Fruit fly (Drosophila melanogaster) whole organism, embryonic: ENCODE measurements around the gene Hs6st.
A peak's percentile ranks its signal among the peaks of the same experiment; 100 is the strongest.

Experiments
- Bgb ChIP-seq: fragments of 200-800 bp; sonication (Bioruptor generic); IDR thresholded peaks from 2 replicates; pipeline ENCODE4 v1.3.6; 2022; ENCODE audit warnings: missing biosample characterization, missing genetic modification characterization; ENCODE audit not compliant: partially characterized antibody
- BtbVII ChIP-seq: fragments of 200-800 bp; sonication (Bioruptor generic); optimal IDR thresholded peaks from 3 replicates; lab custom pipeline; 2017; ENCODE audit warnings: missing biosample characterization, mild to moderate bottlenecking, missing genetic modification characterization
- CG10462 ChIP-seq: fragments of 200-800 bp; sonication (Bioruptor generic); optimal IDR thresholded peaks from 2 replicates; lab custom pipeline; 2016; ENCODE audit warnings: missing biosample characterization, missing genetic modification characterization
- CG11456 ChIP-seq: fragments of 200-800 bp; sonication (Bioruptor generic); IDR thresholded peaks from 3 replicates; pipeline ENCODE4 v1.3.6; 2022; ENCODE audit warnings: missing biosample characterization, missing genetic modification characterization
- CG11696 ChIP-seq: fragments of 200-800 bp; sonication (Bioruptor generic); IDR thresholded peaks from 2 replicates; pipeline ENCODE4 v1.3.6; 2022; ENCODE audit warnings: missing biosample characterization, missing genetic modification characterization
- CG13123 ChIP-seq: fragments of 200-800 bp; sonication (Bioruptor generic); optimal IDR thresholded peaks from 2 replicates; lab custom pipeline; 2016; ENCODE audit warnings: missing biosample characterization, missing genetic modification characterization
- CG13424 ChIP-seq: fragments of 200-800 bp; sonication (Bioruptor generic); optimal IDR thresholded peaks from 2 replicates; lab custom pipeline; 2019; ENCODE audit warnings: missing biosample characterization, mild to moderate bottlenecking, missing genetic modification characterization, moderate library complexity
- CG17802 ChIP-seq: fragments of 200-800 bp; sonication (Bioruptor generic); optimal IDR thresholded peaks from 2 replicates; lab custom pipeline; 2018; ENCODE audit warnings: missing biosample characterization, mild to moderate bottlenecking, missing genetic modification characterization, moderate library complexity
- CG2116 ChIP-seq: fragments of 200-800 bp; sonication (Bioruptor generic); optimal IDR thresholded peaks from 3 replicates; lab custom pipeline; 2018; ENCODE audit warnings: missing biosample characterization, mild to moderate bottlenecking, missing genetic modification characterization
- CG2129 ChIP-seq: fragments of 200-800 bp; sonication (Bioruptor generic); IDR thresholded peaks from 2 replicates; pipeline ENCODE4 v1.3.6; 2022; ENCODE audit warnings: missing biosample characterization, missing genetic modification characterization; ENCODE audit not compliant: partially characterized antibody
- CG30403 ChIP-seq: fragments of 200-800 bp; sonication (Bioruptor generic); optimal IDR thresholded peaks from 3 replicates; lab custom pipeline; 2016; ENCODE audit warnings: missing biosample characterization, missing genetic modification characterization
- CG31365 ChIP-seq: fragments of 200-800 bp; sonication (Bioruptor generic); optimal IDR thresholded peaks from 2 replicates; lab custom pipeline; 2018; ENCODE audit warnings: missing biosample characterization, mild to moderate bottlenecking, missing genetic modification characterization
- CG34224 ChIP-seq: fragments of 200-800 bp; sonication (Bioruptor generic); IDR thresholded peaks from 3 replicates; pipeline ENCODE4 v1.3.6; 2022; ENCODE audit warnings: missing biosample characterization, missing genetic modification characterization; ENCODE audit not compliant: partially characterized antibody
- CG34422 ChIP-seq: fragments of 200-800 bp; sonication (Bioruptor generic); IDR thresholded peaks from 3 replicates; pipeline ENCODE4 v1.3.6; 2022; ENCODE audit warnings: missing biosample characterization, missing genetic modification characterization
- CG42726 ChIP-seq: fragments of 200-800 bp; sonication (Bioruptor generic); IDR thresholded peaks from 2 replicates; pipeline ENCODE4 v1.3.6; 2022; ENCODE audit warnings: missing biosample characterization, missing genetic modification characterization; ENCODE audit not compliant: partially characterized antibody
- CG4730 ChIP-seq: fragments of 200-800 bp; sonication (Bioruptor generic); IDR thresholded peaks from 2 replicates; pipeline ENCODE4 v1.3.6; 2022; ENCODE audit warnings: missing biosample characterization, missing genetic modification characterization
- CG6854 ChIP-seq: fragments of 200-800 bp; sonication (Bioruptor generic); optimal IDR thresholded peaks from 3 replicates; lab custom pipeline; 2017; ENCODE audit warnings: missing biosample characterization, mild to moderate bottlenecking, missing genetic modification characterization
- CG8290 ChIP-seq, 3 experiments: fragments of 200-800 bp; sonication (Bioruptor generic); optimal IDR thresholded peaks; 2 replicates each; lab custom pipeline; 2016 to 2019; ENCODE audit warnings: missing biosample characterization in 3 of 3, missing genetic modification characterization in 3 of 3, mild to moderate bottlenecking in 2 of 3, moderate library complexity in 1 of 3
- CG8359 ChIP-seq: fragments of 200-800 bp; sonication (Bioruptor generic); optimal IDR thresholded peaks from 2 replicates; lab custom pipeline; 2017; ENCODE audit warnings: missing biosample characterization, mild to moderate bottlenecking, missing genetic modification characterization, borderline replicate concordance
- CG8944 ChIP-seq: fragments of 200-800 bp; sonication (Bioruptor generic); optimal IDR thresholded peaks from 3 replicates; lab custom pipeline; 2016; ENCODE audit warnings: missing biosample characterization, missing genetic modification characterization
- CHES-1-like ChIP-seq: fragments of 200-800 bp; sonication (Bioruptor generic); optimal IDR thresholded peaks from 2 replicates; lab custom pipeline; 2016; ENCODE audit warnings: missing biosample characterization, missing genetic modification characterization
- Doc3 ChIP-seq: fragments of 200-800 bp; sonication (Bioruptor generic); IDR thresholded peaks from 3 replicates; pipeline ENCODE4 v1.3.6; 2022; ENCODE audit warnings: missing biosample characterization, missing genetic modification characterization; ENCODE audit not compliant: partially characterized antibody
- Eip74EF ChIP-seq, 2 experiments: fragments of 200-800 bp in 1 of 2; fragments of >200 bp in 1 of 2; sonication (Bioruptor generic) in 1 of 2; optimal IDR thresholded peaks; 2 replicates each; lab custom pipeline; 2017 to 2019; ENCODE audit warnings: missing biosample characterization in 2 of 2, missing genetic modification characterization in 2 of 2, mild to moderate bottlenecking in 1 of 2, moderate library complexity in 1 of 2
- HLH3B ChIP-seq: fragments of 200-800 bp; sonication (Bioruptor generic); IDR thresholded peaks from 2 replicates; pipeline ENCODE4 v1.3.6; 2022; ENCODE audit warnings: missing biosample characterization, missing genetic modification characterization
- Hand ChIP-seq: fragments of 200-800 bp; sonication (Bioruptor generic); optimal IDR thresholded peaks from 2 replicates; lab custom pipeline; 2017; ENCODE audit warnings: mild to moderate bottlenecking, missing biosample characterization, missing genetic modification reagents, missing genetic modification characterization
- Hr3 ChIP-seq: fragments of 200-800 bp; sonication (Bioruptor generic); optimal IDR thresholded peaks from 3 replicates; lab custom pipeline; 2016; ENCODE audit warnings: missing biosample characterization, missing genetic modification characterization
- Hr78 ChIP-seq, 2 experiments: fragments of 200-800 bp in 1 of 2; fragments of >200 bp in 1 of 2; sonication (Bioruptor generic) in 1 of 2; optimal IDR thresholded peaks; 2 replicates each; lab custom pipeline; 2017 to 2019; ENCODE audit warnings: missing biosample characterization in 2 of 2, missing genetic modification characterization in 2 of 2, mild to moderate bottlenecking in 1 of 2, moderate library complexity in 1 of 2
- Kr ChIP-seq: fragments of 200-800 bp; sonication (Bioruptor generic); optimal IDR thresholded peaks from 2 replicates; lab custom pipeline; 2017; ENCODE audit warnings: missing biosample characterization, mild to moderate bottlenecking, missing genetic modification characterization
- Max ChIP-seq: fragments of 200-800 bp; sonication (Bioruptor generic); optimal IDR thresholded peaks from 2 replicates; lab custom pipeline; 2016; ENCODE audit warnings: missing biosample characterization, mild to moderate bottlenecking, missing genetic modification characterization
- NC2β ChIP-seq: fragments of 200-800 bp; sonication (Bioruptor generic); optimal IDR thresholded peaks from 2 replicates; lab custom pipeline; 2016; ENCODE audit warnings: missing biosample characterization, missing genetic modification characterization
- Nf-YA ChIP-seq: fragments of 200-800 bp; sonication (Bioruptor generic); IDR thresholded peaks from 2 replicates; pipeline ENCODE4 v1.3.6; 2022; ENCODE audit warnings: missing biosample characterization, missing genetic modification characterization
- NfI ChIP-seq: fragments of 200-800 bp; sonication (Bioruptor generic); optimal IDR thresholded peaks from 3 replicates; lab custom pipeline; 2018; ENCODE audit warnings: missing biosample characterization, mild to moderate bottlenecking, missing genetic modification characterization, moderate library complexity
- Rx ChIP-seq: fragments of 200-800 bp; sonication (Bioruptor generic); IDR thresholded peaks from 2 replicates; pipeline ENCODE4 v1.3.6; 2022; ENCODE audit warnings: missing biosample characterization, missing genetic modification characterization
- Scr ChIP-seq: fragments of 200-800 bp; sonication (Bioruptor generic); IDR thresholded peaks from 2 replicates; pipeline ENCODE4 v1.3.6; 2022; ENCODE audit warnings: missing biosample characterization, missing genetic modification characterization; ENCODE audit not compliant: partially characterized antibody
- bowl ChIP-seq: fragments of 200-800 bp; sonication (Bioruptor generic); IDR thresholded peaks from 2 replicates; pipeline ENCODE4 v1.3.6; 2022; ENCODE audit warnings: missing biosample characterization, missing genetic modification characterization
- br ChIP-seq: fragments of >200 bp; optimal IDR thresholded peaks from 2 replicates; lab custom pipeline; 2017
- cg ChIP-seq: fragments of 200-800 bp; sonication (Bioruptor generic); optimal IDR thresholded peaks from 3 replicates; lab custom pipeline; 2019; ENCODE audit warnings: missing biosample characterization, mild to moderate bottlenecking, missing genetic modification characterization, moderate library complexity
- crp ChIP-seq, 2 experiments: fragments of 200-800 bp; sonication (Bioruptor generic); optimal IDR thresholded peaks; 2 replicates in 1 of 2; 3 replicates in 1 of 2; lab custom pipeline; 2017; ENCODE audit warnings: missing biosample characterization in 2 of 2, missing genetic modification characterization in 2 of 2, mild to moderate bottlenecking in 1 of 2, moderate library complexity in 1 of 2
- dysf ChIP-seq: fragments of 200-800 bp; sonication (Bioruptor generic); IDR thresholded peaks from 3 replicates; pipeline ENCODE4 v1.3.6; 2022; ENCODE audit warnings: missing biosample characterization, missing genetic modification characterization
- grau ChIP-seq: fragments of 200-800 bp; optimal IDR thresholded peaks from 3 replicates; lab custom pipeline; 2019; ENCODE audit warnings: missing biosample characterization, mild to moderate bottlenecking, missing genetic modification characterization, moderate library complexity
- lilli ChIP-seq: fragments of 200-800 bp; sonication (Bioruptor generic); optimal IDR thresholded peaks from 3 replicates; lab custom pipeline; 2016; ENCODE audit warnings: missing biosample characterization, missing genetic modification characterization
- lola ChIP-seq, 3 experiments: fragments of >200 bp in 2 of 3; fragments of 200-800 bp in 1 of 3; sonication (Bioruptor generic) in 1 of 3; optimal IDR thresholded peaks; 2 replicates each; lab custom pipeline; 2017 to 2019; ENCODE audit warnings: missing biosample characterization in 3 of 3, missing genetic modification characterization in 3 of 3, mild to moderate bottlenecking in 1 of 3, moderate library complexity in 1 of 3
- pb ChIP-seq: fragments of 200-800 bp; sonication (Bioruptor generic); optimal IDR thresholded peaks from 3 replicates; lab custom pipeline; 2016; ENCODE audit warnings: missing biosample characterization, missing genetic modification characterization
- pum ChIP-seq: fragments of 200-800 bp; sonication (Bioruptor generic); optimal IDR thresholded peaks from 2 replicates; lab custom pipeline; 2016; ENCODE audit warnings: missing biosample characterization, missing genetic modification characterization
- seq ChIP-seq: fragments of 200-800 bp; sonication (Bioruptor generic); IDR thresholded peaks from 2 replicates; pipeline ENCODE4 v1.3.6; 2022; ENCODE audit warnings: missing biosample characterization, missing genetic modification characterization
- wek ChIP-seq: fragments of 200-800 bp; sonication (Bioruptor generic); optimal IDR thresholded peaks from 3 replicates; lab custom pipeline; 2018; ENCODE audit warnings: missing biosample characterization, mild to moderate bottlenecking, missing genetic modification characterization, moderate library complexity
- zf30C ChIP-seq: fragments of 200-800 bp; sonication (Bioruptor generic); optimal IDR thresholded peaks from 3 replicates; lab custom pipeline; 2018; ENCODE audit warnings: missing biosample characterization, mild to moderate bottlenecking, missing genetic modification characterization
- zfh2 ChIP-seq: fragments of 200-800 bp; sonication (Bioruptor generic); optimal IDR thresholded peaks from 2 replicates; lab custom pipeline; 2016; ENCODE audit warnings: missing biosample characterization, missing genetic modification characterization

Gene Hs6st

DNA sequence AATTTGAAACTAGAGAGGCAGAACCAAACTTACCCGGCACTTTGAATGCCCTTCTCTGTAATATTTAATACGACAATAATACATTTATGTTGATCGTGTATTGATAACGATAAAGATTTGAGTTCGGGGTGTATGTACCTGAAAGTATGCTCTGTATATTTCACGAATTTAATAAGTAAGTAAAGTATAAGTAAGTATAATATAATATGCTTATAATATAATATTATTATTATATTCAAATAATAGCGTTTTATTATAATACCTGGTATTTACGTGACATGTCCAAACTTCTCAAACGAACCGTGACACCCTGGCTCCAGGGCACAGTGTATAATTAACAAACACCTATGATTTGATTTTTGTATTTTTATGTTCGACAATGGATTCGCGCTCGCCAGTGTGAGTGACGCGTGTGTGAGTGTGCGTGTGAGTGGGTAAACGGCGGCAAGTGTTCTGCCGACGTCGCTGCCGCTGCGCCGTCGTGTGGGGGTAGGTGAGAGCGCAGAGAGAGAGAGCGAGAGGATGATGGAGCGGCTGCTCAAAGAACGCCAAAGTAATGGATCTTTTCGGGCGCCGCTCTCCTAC is 118.6 kb downstream of the Hs6st start (continued):
- TF ChIP-seq CG6854, result peak; percentile 81
- TF ChIP-seq bowl, result no peak; the same call in 1 of the 2 replicates
- no peak for TF ChIP-seq crp (GFP tag; optimal IDR thresholded peaks at IDR 0.05; lab: Kevin White, UChicago)
- no peak for TF ChIP-seq Bgb (GFP tag; lab: Robert Waterston, UW)
- no peak for TF ChIP-seq zf30C (GFP tag; lab: Kevin White, UChicago)
- TF ChIP-seq CG11696 (GFP tag; lab: Robert Waterston, UW), result no peak
- peak; percentile 47 for TF ChIP-seq Max (GFP tag; lab: Kevin White, UChicago)
- no peak for TF ChIP-seq wek (GFP tag; lab: Kevin White, UChicago)
- TF ChIP-seq pb (GFP tag; lab: Kevin White, UChicago), result no peak
- no peak for TF ChIP-seq CG34422
- TF ChIP-seq CG13123 (GFP tag; lab: Kevin White, UChicago), result no peak
- no peak for TF ChIP-seq CG10462
- no peak for TF ChIP-seq CHES-1-like
- TF ChIP-seq Eip74EF (GFP tag; optimal IDR thresholded peaks at IDR 0.05; lab: Kevin White, UChicago), result peak in 1 of 2 experiments; percentile 76
- TF ChIP-seq seq (GFP tag; lab: Robert Waterston, UW), result peak; percentile 13; the same call in 1 of the 2 replicates
- TF ChIP-seq NC2β (GFP tag; lab: Kevin White, UChicago), result no peak
- no peak for TF ChIP-seq br (lab: Kevin White, UChicago)
- TF ChIP-seq CG4730 (GFP tag; lab: Robert Waterston, UW), result peak; percentile 54; the same call in 1 of the 2 replicates
- peak; percentile 13 for TF ChIP-seq pum
- no peak for TF ChIP-seq CG42726
- no peak for TF ChIP-seq CG31365
- peak; percentile 61; the same call in 1 of the 3 replicates for TF ChIP-seq CG11456 (GFP tag; lab: Robert Waterston, UW)
- peak; percentile 67 for TF ChIP-seq Hr3 (GFP tag; lab: Kevin White, UChicago)
- TF ChIP-seq HLH3B (GFP tag; lab: Robert Waterston, UW), result peak; percentile 37; the same call in 1 of the 2 replicates
- no peak for TF ChIP-seq Scr (GFP tag; lab: Robert Waterston, UW)
- no peak for TF ChIP-seq CG2129
- peak; percentile 39 for TF ChIP-seq CG8359 (GFP tag; lab: Kevin White, UChicago)
- TF ChIP-seq Nf-YA (GFP tag; lab: Robert Waterston, UW), result peak; percentile 22; the same call in 1 of the 2 replicates
- TF ChIP-seq CG17802 (tag; lab: Kevin White, UChicago), result no peak
- no peak for TF ChIP-seq CG8290 (GFP tag; optimal IDR thresholded peaks at IDR 0.05; lab: Kevin White, UChicago)
- peak in 1 of 2 experiments; percentile 49 for TF ChIP-seq CG8290 (tag; optimal IDR thresholded peaks at IDR 0.05; lab: Kevin White, UChicago)
- TF ChIP-seq Hr78 (GFP tag; optimal IDR thresholded peaks at IDR 0.05; lab: Kevin White, UChicago), result no peak
- TF ChIP-seq Rx (GFP tag; lab: Robert Waterston, UW), result no peak
- TF ChIP-seq grau, result peak; percentile 85
- peak; percentile 79 for TF ChIP-seq dysf (GFP tag; lab: Robert Waterston, UW)
- TF ChIP-seq Kr (GFP tag; lab: Kevin White, UChicago), result no peak
- TF ChIP-seq cg (GFP tag; lab: Kevin White, UChicago), result peak; percentile 81
- no peak for TF ChIP-seq CG8944
- TF ChIP-seq CG2116, result peak; percentile 15
- no peak; the same call in 2 of the 3 replicates for TF ChIP-seq CG34224 (GFP tag; lab: Robert Waterston, UW)
- peak; percentile 55 for TF ChIP-seq CG30403
- peak; percentile 74 for TF ChIP-seq CG13424
- peak; percentile 87 for TF ChIP-seq BtbVII (GFP tag; lab: Kevin White, UChicago)
- peak; percentile 66 for TF ChIP-seq NfI (GFP tag; lab: Kevin White, UChicago)
- peak in 1 of 3 experiments; percentile 15 for TF ChIP-seq lola (GFP tag; optimal IDR thresholded peaks at IDR 0.05; lab: Kevin White, UChicago)
- no peak for TF ChIP-seq zfh2 (GFP tag; lab: Kevin White, UChicago)
- TF ChIP-seq Hand (GFP tag; lab: Kevin White, UChicago), result no peak
- peak; percentile 23 for TF ChIP-seq lilli
- no peak for TF ChIP-seq Doc3 (GFP tag; lab: Robert Waterston, UW)
